Fruit fly (Drosophila melanogaster): ENCODE results near the gene Ncoa6.
A peak's percentile ranks its signal among the peaks of the same experiment; 100 is the strongest.

The Ncoa6 gene

dm6 chr2L:5298978-5299627, 27.4 kb downstream of the Ncoa6 start (continued):
- TF ChIP-seq kah (GFP tag; optimal IDR thresholded peaks at IDR 0.05) (peak; percentile 71), nom (GFP tag; optimal IDR thresholded peaks at IDR 0.05) (no peak), CG13894 (tag; optimal IDR thresholded peaks at IDR 0.05) (no peak), Chrac-16 (GFP tag; optimal IDR thresholded peaks at IDR 0.05) (peak; percentile 77), Atf6 (GFP tag; IDR thresholded peaks at IDR 0.05) (peak; percentile 86), CG13424 (tag; optimal IDR thresholded peaks at IDR 0.05) (peak; percentile 94), CG34422 (GFP tag; IDR thresholded peaks at IDR 0.05) (peak; percentile 52; the same call in 1 of the 3 replicates), BEAF-32 (GFP tag; optimal IDR thresholded peaks at IDR 0.05) (no peak), zen (tag; optimal IDR thresholded peaks at IDR 0.05) (peak; percentile 52), CG4617 (GFP tag; optimal IDR thresholded peaks at IDR 0.05; ENCODE audit: borderline replicate concordance) (peak; percentile 48), CG8359 (GFP tag; optimal IDR thresholded peaks at IDR 0.05; ENCODE audit: borderline replicate concordance) (peak; percentile 50), HLH3B (GFP tag; IDR thresholded peaks at IDR 0.05) (peak; percentile 86), Bdp1 (GFP tag; optimal IDR thresholded peaks at IDR 0.05) (peak; percentile 45), abd-A (tag; optimal IDR thresholded peaks at IDR 0.05) (no peak), CG9932 (GFP tag; IDR thresholded peaks at IDR 0.05) (peak; percentile 66), Ssrp (tag; optimal IDR thresholded peaks at IDR 0.05) (peak; percentile 85), gsb (GFP tag; IDR thresholded peaks at IDR 0.05) (no peak), CG6791 (GFP tag; IDR thresholded peaks at IDR 0.05; ENCODE audit: partially characterized antibody) (no peak), CG13624 (GFP tag; optimal IDR thresholded peaks at IDR 0.05) (no peak), gcm (GFP tag; optimal IDR thresholded peaks at IDR 0.05) (peak; percentile 93), eyg (GFP tag; optimal IDR thresholded peaks at IDR 0.05) (no peak), CG2120 (GFP tag; optimal IDR thresholded peaks at IDR 0.05) (peak; percentile 79), stwl (tag; optimal IDR thresholded peaks at IDR 0.05) (no peak), Dref (GFP tag; IDR thresholded peaks at IDR 0.05) (no peak), shn (GFP tag; optimal IDR thresholded peaks at IDR 0.05) (peak; percentile 59), gem (tag; optimal IDR thresholded peaks at IDR 0.05) (peak; percentile 96), CG1233 (GFP tag; optimal IDR thresholded peaks at IDR 0.05) (peak; percentile 67), CG14860 (GFP tag; IDR thresholded peaks at IDR 0.05; ENCODE audit: partially characterized antibody) (no peak), Opbp (GFP tag; IDR thresholded peaks at IDR 0.05; ENCODE audit: partially characterized antibody) (no peak), CG4707 (GFP tag; optimal IDR thresholded peaks at IDR 0.05) (peak; percentile 78), dmrt11E (tag; optimal IDR thresholded peaks at IDR 0.05) (peak; percentile 79), inv (GFP tag; IDR thresholded peaks at IDR 0.05; ENCODE audit: partially characterized antibody) (no peak), CG7987 (GFP tag; optimal IDR thresholded peaks at IDR 0.05) (peak; percentile 4), Ravus (GFP tag; IDR thresholded peaks at IDR 0.05) (peak; percentile 14; the same call in 1 of the 2 replicates), Fer1 (GFP tag; optimal IDR thresholded peaks at IDR 0.05) (peak; percentile 79), CG18619 (GFP tag; optimal IDR thresholded peaks at IDR 0.05) (peak; percentile 82), MBD-R2 (GFP tag; IDR thresholded peaks at IDR 0.05) (peak; percentile 15; the same call in 1 of the 2 replicates), CG13123 (GFP tag; optimal IDR thresholded peaks at IDR 0.05) (no peak), twi (tag; optimal IDR thresholded peaks at IDR 0.05) (peak; percentile 75), Side (GFP tag; optimal IDR thresholded peaks at IDR 0.05) (no peak), Ptx1 (GFP tag; IDR thresholded peaks at IDR 0.05) (peak; percentile 80), lbe (GFP tag; optimal IDR thresholded peaks at IDR 0.05) (peak; percentile 67), btn (GFP tag; optimal IDR thresholded peaks at IDR 0.05) (no peak), tup (GFP tag; optimal IDR thresholded peaks at IDR 0.05) (peak; percentile 16), dysf (GFP tag; IDR thresholded peaks at IDR 0.05) (peak; percentile 76), lilli (GFP tag; optimal IDR thresholded peaks at IDR 0.05) (peak; percentile 86), jigr1 (GFP tag; IDR thresholded peaks at IDR 0.05) (peak; percentile 71; the same call in 1 of the 3 replicates), CG4854 (GFP tag; optimal IDR thresholded peaks at IDR 0.05) (peak; percentile 49), sob (GFP tag; IDR thresholded peaks at IDR 0.05) (peak; percentile 71)

All from whole organism, embryonic.